Worm (Caenorhabditis elegans) whole organism, L1 larva: ENCODE results near the gene irld-47.
A peak's percentile ranks its signal among the peaks of the same experiment; 100 is the strongest.

Source experiments
- C04F5.9 ChIP-seq: sonication (generic microtip); optimal IDR thresholded peaks from 2 replicates; lab custom pipeline; 2016; ENCODE audit warnings: missing genetic modification characterization, missing compliant biosample characterization
- F16B12.6 ChIP-seq: fragments of 150-350 bp; optimal IDR thresholded peaks from 2 replicates; lab custom pipeline; 2014; ENCODE audit warnings: missing biosample characterization, missing genetic modification characterization
- aha-1 ChIP-seq: fragments of 150-350 bp; optimal IDR thresholded peaks from 2 replicates; lab custom pipeline; 2014; ENCODE audit warnings: missing biosample characterization, missing genetic modification characterization
- alr-1 ChIP-seq: fragments of 200-800 bp; sonication (Bioruptor generic); optimal IDR thresholded peaks from 2 replicates; lab custom pipeline; 2018; ENCODE audit warnings: borderline replicate concordance, mild to moderate bottlenecking, missing genetic modification characterization, missing compliant biosample characterization
- blmp-1 ChIP-seq: fragments of 150-350 bp; optimal IDR thresholded peaks from 2 replicates; lab custom pipeline; 2014; ENCODE audit warnings: missing biosample characterization, missing genetic modification characterization
- ceh-82 ChIP-seq, 3 experiments: fragments of 150-350 bp in 1 of 3; sonication (generic microtip) in 2 of 3; optimal IDR thresholded peaks; 2 replicates each; lab custom pipeline; 2014 to 2017; ENCODE audit warnings: missing biosample characterization in 3 of 3, missing genetic modification characterization in 3 of 3
- ces-1 ChIP-seq: fragments of 150-350 bp; optimal IDR thresholded peaks from 2 replicates; lab custom pipeline; 2014; ENCODE audit warnings: missing biosample characterization, missing genetic modification reagents, missing genetic modification characterization
- dpl-1 ChIP-seq, 3 experiments: fragments of 150-350 bp in 2 of 3; sonication (generic microtip) in 1 of 3; optimal IDR thresholded peaks; 2 replicates each; lab custom pipeline; 2014 to 2017; ENCODE audit warnings: missing biosample characterization in 3 of 3, missing genetic modification characterization in 3 of 3, missing genetic modification reagents in 3 of 3
- efl-1 ChIP-seq, 4 experiments: fragments of 150-350 bp; optimal IDR thresholded peaks in 3 of 4; peaks in 1 of 4; 1 replicate in 1 of 4; 2 replicates in 3 of 4; lab custom pipeline; 2014; ENCODE audit warnings: missing biosample characterization in 2 of 4, missing genetic modification characterization in 2 of 4, missing genetic modification reagents in 2 of 4
- efl-3 ChIP-seq: fragments of 200-800 bp; sonication (Bioruptor generic); optimal IDR thresholded peaks from 2 replicates; lab custom pipeline; 2018; ENCODE audit warnings: mild to moderate bottlenecking, missing genetic modification characterization, missing compliant biosample characterization
- egl-13 ChIP-seq: sonication (generic microtip); optimal IDR thresholded peaks from 2 replicates; lab custom pipeline; 2016; ENCODE audit warnings: missing genotype, missing genetic modification reagents, missing genetic modification characterization, missing compliant biosample characterization
- egl-27 ChIP-seq, 2 experiments: fragments of 150-350 bp in 1 of 2; sonication (generic microtip); optimal IDR thresholded peaks; 3 replicates each; lab custom pipeline; 2017 to 2018; ENCODE audit warnings: missing biosample characterization in 2 of 2, missing genetic modification characterization in 2 of 2, missing genetic modification reagents in 2 of 2
- ets-5 ChIP-seq: fragments of 200-800 bp; sonication (Bioruptor generic); IDR thresholded peaks from 2 replicates; pipeline ENCODE4 v1.3.6; 2022; ENCODE audit warnings: missing genetic modification characterization, missing compliant biosample characterization
- fkh-10 ChIP-seq: sonication (generic microtip); optimal IDR thresholded peaks from 2 replicates; lab custom pipeline; 2017; ENCODE audit warnings: missing biosample characterization, missing genetic modification reagents, missing genetic modification characterization
- fkh-4 ChIP-seq: sonication (generic microtip); optimal IDR thresholded peaks from 2 replicates; lab custom pipeline; 2016; ENCODE audit warnings: missing compliant biosample characterization, missing genetic modification characterization, borderline replicate concordance
- fkh-8 ChIP-seq: sonication (generic microtip); optimal IDR thresholded peaks from 2 replicates; lab custom pipeline; 2016; ENCODE audit warnings: mild to moderate bottlenecking, missing genetic modification characterization, missing compliant biosample characterization
- irx-1 ChIP-seq: sonication (generic microtip); optimal IDR thresholded peaks from 2 replicates; lab custom pipeline; 2016; ENCODE audit warnings: missing genetic modification characterization, missing compliant biosample characterization
- lin-14 ChIP-seq: fragments of 200-800 bp; sonication (Bioruptor generic); optimal IDR thresholded peaks from 2 replicates; lab custom pipeline; 2018; ENCODE audit warnings: mild to moderate bottlenecking, missing genetic modification characterization, moderate library complexity, missing compliant biosample characterization
- lin-15B ChIP-seq: fragments of 150-350 bp; sonication (generic microtip); optimal IDR thresholded peaks from 3 replicates; lab custom pipeline; 2014; ENCODE audit warnings: missing biosample characterization, missing genetic modification characterization
- lin-35 ChIP-seq, 2 experiments: fragments of 150-350 bp; optimal IDR thresholded peaks; 2 replicates each; lab custom pipeline; 2014; ENCODE audit warnings: missing biosample characterization in 2 of 2, missing genetic modification characterization in 2 of 2, missing genetic modification reagents in 2 of 2
- lin-39 ChIP-seq: fragments of 150-350 bp; optimal IDR thresholded peaks from 2 replicates; lab custom pipeline; 2014; ENCODE audit warnings: missing biosample characterization, missing genetic modification reagents, missing genetic modification characterization
- lsy-2 ChIP-seq, 2 experiments: fragments of 150-350 bp; optimal IDR thresholded peaks; 2 replicates each; lab custom pipeline; 2014; ENCODE audit warnings: missing biosample characterization in 2 of 2, missing genetic modification characterization in 2 of 2
- mdl-1 ChIP-seq, 2 experiments: fragments of 150-350 bp; optimal IDR thresholded peaks; 2 replicates each; lab custom pipeline; 2014 to 2017; ENCODE audit warnings: missing biosample characterization in 2 of 2, missing genetic modification characterization in 2 of 2, inconsistent platforms in 1 of 2
- mep-1 ChIP-seq: fragments of 150-350 bp; optimal IDR thresholded peaks from 2 replicates; lab custom pipeline; 2014; ENCODE audit warnings: missing biosample characterization, missing genetic modification characterization
- nhr-19 ChIP-seq: fragments of 200-800 bp; sonication (Bioruptor generic); conservative IDR thresholded peaks from 2 replicates; pipeline ENCODE4 v1.3.6; 2022; ENCODE audit warnings: missing genetic modification characterization, missing compliant biosample characterization
- nhr-20 ChIP-seq: sonication (generic microtip); optimal IDR thresholded peaks from 2 replicates; lab custom pipeline; 2016; ENCODE audit warnings: mild to moderate bottlenecking, missing genetic modification characterization, missing compliant biosample characterization
- nhr-28 ChIP-seq: fragments of 150-350 bp; optimal IDR thresholded peaks from 2 replicates; lab custom pipeline; 2014; ENCODE audit warnings: missing biosample characterization, missing genetic modification characterization
- nhr-47 ChIP-seq: sonication (generic microtip); optimal IDR thresholded peaks from 2 replicates; lab custom pipeline; 2016; ENCODE audit warnings: mild to moderate bottlenecking, missing genetic modification characterization, moderate library complexity, missing compliant biosample characterization
- nhr-71 ChIP-seq: sonication (generic microtip); optimal IDR thresholded peaks from 2 replicates; lab custom pipeline; 2016; ENCODE audit warnings: mild to moderate bottlenecking, missing genetic modification characterization, moderate library complexity, missing compliant biosample characterization
- nhr-77 ChIP-seq: fragments of 150-350 bp; optimal IDR thresholded peaks from 2 replicates; lab custom pipeline; 2014; ENCODE audit warnings: missing biosample characterization, missing genetic modification characterization
- nhr-85 ChIP-seq: sonication (generic microtip); peaks from one replicate; lab custom pipeline; 2016; ENCODE audit warnings: missing genetic modification characterization, inconsistent platforms, missing compliant biosample characterization
- rnt-1 ChIP-seq: sonication (generic microtip); optimal IDR thresholded peaks from 2 replicates; lab custom pipeline; 2016; ENCODE audit warnings: mild to moderate bottlenecking, missing genetic modification characterization, moderate library complexity, missing compliant biosample characterization
- skn-1 ChIP-seq: fragments of 150-350 bp; optimal IDR thresholded peaks from 2 replicates; lab custom pipeline; 2014; ENCODE audit warnings: missing biosample characterization, missing genetic modification characterization
- snpc-4 ChIP-seq: fragments of 150-350 bp; optimal IDR thresholded peaks from 2 replicates; lab custom pipeline; 2014; ENCODE audit warnings: missing biosample characterization, missing genetic modification characterization
- snu-23 ChIP-seq: sonication (generic microtip); optimal IDR thresholded peaks from 2 replicates; lab custom pipeline; 2016; ENCODE audit warnings: missing genetic modification characterization, missing compliant biosample characterization
- sox-4 ChIP-seq: sonication (generic microtip); optimal IDR thresholded peaks from 2 replicates; lab custom pipeline; 2016; ENCODE audit warnings: missing genetic modification characterization, missing compliant biosample characterization
- sup-37 ChIP-seq: fragments of 200-800 bp; sonication (Bioruptor generic); optimal IDR thresholded peaks from 2 replicates; lab custom pipeline; 2018; ENCODE audit warnings: mild to moderate bottlenecking, missing genetic modification characterization, missing compliant biosample characterization
- swsn-7 ChIP-seq: sonication (generic microtip); optimal IDR thresholded peaks from 2 replicates; lab custom pipeline; 2016; ENCODE audit warnings: missing genetic modification characterization, missing compliant biosample characterization
- tbx-2 ChIP-seq: sonication (generic microtip); optimal IDR thresholded peaks from 2 replicates; lab custom pipeline; 2016; ENCODE audit warnings: missing genetic modification characterization, missing compliant biosample characterization
- unc-30 ChIP-seq: sonication (generic microtip); optimal IDR thresholded peaks from 2 replicates; lab custom pipeline; 2017; ENCODE audit warnings: missing biosample characterization, missing genetic modification characterization
- unc-62 ChIP-seq: fragments of 150-350 bp; optimal IDR thresholded peaks from 2 replicates; lab custom pipeline; 2014; ENCODE audit warnings: missing biosample characterization, missing genetic modification reagents, missing genetic modification characterization
- unc-86 ChIP-seq: sonication (generic microtip); optimal IDR thresholded peaks from 2 replicates; lab custom pipeline; 2016; ENCODE audit warnings: missing genetic modification characterization, missing compliant biosample characterization
- unc-98 ChIP-seq: fragments of 200-800 bp; sonication (Bioruptor generic); IDR thresholded peaks from 2 replicates; pipeline ENCODE4 v1.3.6; 2022; ENCODE audit warnings: missing genetic modification characterization, missing compliant biosample characterization
- xbp-1 ChIP-seq: sonication (generic microtip); optimal IDR thresholded peaks from 2 replicates; lab custom pipeline; 2016; ENCODE audit warnings: missing genetic modification characterization, missing compliant biosample characterization
- zag-1 ChIP-seq: fragments of 150-350 bp; optimal IDR thresholded peaks from 2 replicates; lab custom pipeline; 2014; ENCODE audit warnings: missing biosample characterization, missing genetic modification characterization
- ztf-4 ChIP-seq: fragments of 150-350 bp; optimal IDR thresholded peaks from 2 replicates; lab custom pipeline; 2014; ENCODE audit warnings: missing biosample characterization, missing genetic modification characterization

Gene irld-47

DNA sequence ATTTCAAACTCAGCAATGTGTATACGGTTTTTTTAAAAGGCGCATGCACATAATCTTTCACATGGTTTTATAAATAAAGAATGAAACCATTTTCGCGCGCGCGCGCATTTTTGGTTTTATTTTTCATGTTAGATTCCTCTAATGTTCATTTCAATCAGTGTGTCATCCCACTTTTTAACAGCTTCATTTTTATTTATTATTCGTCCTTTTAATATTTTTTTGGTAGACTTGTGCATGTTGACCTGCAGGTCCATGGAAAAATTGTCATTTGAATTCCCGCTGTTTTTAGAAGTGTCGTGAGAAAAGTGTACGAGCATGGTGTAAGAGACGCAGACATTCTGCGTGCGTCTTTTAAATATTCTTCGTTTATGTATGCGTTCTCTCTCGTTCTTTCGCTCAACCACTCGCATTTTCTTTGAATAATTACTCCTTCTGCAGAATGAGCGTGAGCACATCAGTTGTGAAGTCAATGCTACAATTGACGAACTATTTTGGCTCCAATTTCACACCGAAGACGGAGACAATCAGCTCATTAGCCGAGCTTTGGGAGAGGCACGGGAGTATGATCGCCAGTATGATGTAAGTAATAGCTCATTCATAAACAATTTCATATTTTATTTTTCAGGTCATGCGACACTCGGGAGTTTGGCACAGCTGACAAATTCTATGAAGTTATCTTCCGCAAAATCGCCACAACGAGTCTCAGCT lies 38.0 kb upstream of the irld-47 start, which contains the start of gene lin-5:
lin-5 (plus strand) TSS at position 354 of the 708 bp plus-strand sequence.
- TF ChIP-seq F16B12.6 (tag; lab: Kevin White, UChicago) (peak; percentile 65), irx-1 (tag; lab: Kevin White, UChicago) (no peak), lin-35 (GFP tag; optimal IDR thresholded peaks at IDR 0.05; lab: Kevin White, UChicago) (peak; percentile 93 to 94), mep-1 (tag; lab: Kevin White, UChicago) (peak; percentile 75), lin-14 (peak; percentile 76), mdl-1 (tag; optimal IDR thresholded peaks at IDR 0.05; lab: Kevin White, UChicago) (peak in 1 of 2 experiments; percentile 20), ztf-4 (tag; lab: Kevin White, UChicago) (no peak), efl-1 (optimal IDR thresholded peaks at IDR 0.05; lab: Kevin White, UChicago) (peak; percentile 5 to 89), efl-1 (GFP tag; optimal IDR thresholded peaks at IDR 0.05 in 1 of 2; lab: Kevin White, UChicago) (peak; percentile 87 to 97), egl-13 (tag; lab: Kevin White, UChicago) (peak; percentile 14), nhr-77 (tag; lab: Kevin White, UChicago) (peak; percentile 7), unc-62 (GFP tag; lab: Kevin White, UChicago) (no peak), snu-23 (GFP tag; lab: Kevin White, UChicago) (peak; percentile 51), alr-1 (peak; percentile 16), nhr-85 (tag; lab: Kevin White, UChicago) (no peak), swsn-7 (tag; lab: Kevin White, UChicago) (peak; percentile 50), nhr-20 (peak; percentile 23), fkh-8 (peak; percentile 74), zag-1 (tag; lab: Kevin White, UChicago) (no peak), nhr-47 (peak; percentile 46), lin-15B (tag; lab: Kevin White, UChicago) (peak; percentile 43), dpl-1 (GFP tag; optimal IDR thresholded peaks at IDR 0.05; lab: Kevin White, UChicago) (peak; percentile 83 to 91 (median 86)), unc-86 (tag; lab: Kevin White, UChicago) (peak; percentile 69), lsy-2 (tag; optimal IDR thresholded peaks at IDR 0.05; lab: Kevin White, UChicago) (peak; percentile 66 to 79), unc-98 (no peak), ceh-82 (tag; optimal IDR thresholded peaks at IDR 0.05; lab: Kevin White, UChicago) (peak in 2 of 3 experiments; percentile 29 to 76), xbp-1 (tag; lab: Kevin White, UChicago) (peak; percentile 15), aha-1 (tag; lab: Kevin White, UChicago) (no peak), blmp-1 (tag; lab: Kevin White, UChicago) (peak; percentile 44), nhr-71 (tag; lab: Kevin White, UChicago) (peak; percentile 58), nhr-19 (GFP tag; lab: Robert Waterston, UW) (0 out of 2 replicates have a peak, but pooled peaks have one; percentile 3), ets-5 (GFP tag; lab: Robert Waterston, UW) (no peak), efl-3 (GFP tag; lab: Kevin White, UChicago) (no peak)

ce11 chrII:7858101-7858500 lies 35.7 kb upstream of the irld-47 start, which contains the start of gene sds-22:
sds-22 (plus strand) TSS chrII:7858401.
- no peak for TF ChIP-seq efl-1 (optimal IDR thresholded peaks at IDR 0.05; lab: Kevin White, UChicago)
- peak in 1 of 2 experiments; percentile 83 for TF ChIP-seq efl-1 (GFP tag; optimal IDR thresholded peaks at IDR 0.05 in 1 of 2; lab: Kevin White, UChicago)
- no peak for TF ChIP-seq sup-37 (GFP tag; lab: Kevin White, UChicago)
- no peak for TF ChIP-seq ces-1 (GFP tag; lab: Kevin White, UChicago)
- TF ChIP-seq, all 84 proteins: peak for 1

- no peak for TF ChIP-seq fkh-4 (tag; lab: Kevin White, UChicago)
- peak; percentile 20 for TF ChIP-seq lin-15B (tag; lab: Kevin White, UChicago)
- TF ChIP-seq unc-30 (tag; lab: Kevin White, UChicago), result no peak
- TF ChIP-seq lin-14, result peak; percentile 56
- TF ChIP-seq blmp-1 (tag; lab: Kevin White, UChicago), result peak; percentile 36
- TF ChIP-seq skn-1 (tag; lab: Kevin White, UChicago), result peak; percentile 45
- peak; percentile 11 for TF ChIP-seq unc-86 (tag; lab: Kevin White, UChicago)
- peak; percentile 49 for TF ChIP-seq rnt-1 (tag; lab: Kevin White, UChicago)
- TF ChIP-seq tbx-2, result peak; percentile 46
- TF ChIP-seq egl-27 (tag; optimal IDR thresholded peaks at IDR 0.05; lab: Kevin White, UChicago), result no peak
- peak; percentile 39 for TF ChIP-seq egl-13 (tag; lab: Kevin White, UChicago)
- peak; percentile 52 for TF ChIP-seq swsn-7 (tag; lab: Kevin White, UChicago)
- peak; percentile 5 for TF ChIP-seq nhr-77 (tag; lab: Kevin White, UChicago)
- peak; percentile 23 for TF ChIP-seq C04F5.9 (tag; lab: Kevin White, UChicago)
- no peak for TF ChIP-seq lin-39 (tag; lab: Kevin White, UChicago)
- no peak for TF ChIP-seq nhr-28 (tag; lab: Kevin White, UChicago)
- TF ChIP-seq fkh-10, result no peak
- peak; percentile 72 for TF ChIP-seq snu-23 (GFP tag; lab: Kevin White, UChicago)
- TF ChIP-seq snpc-4 (tag; lab: Kevin White, UChicago), result no peak
- TF ChIP-seq sox-4 (tag; lab: Kevin White, UChicago), result no peak
- peak; percentile 73 for TF ChIP-seq nhr-47
Measured at ce11 chrII:7857485-7858010, 35.2 kb upstream of the irld-47 start, which contains the start of the genes cec-3 and T09A5.15. cec-3 (minus strand) TSS chrII:7857600. T09A5.15 (plus strand) TSS chrII:7857960.
